Worm (Caenorhabditis elegans): ENCODE data around the gene Y39F10A.3.

- TF ChIP-seq rcor-1 (GFP tag; IDR thresholded peaks at IDR 0.05) (no peak), unc-130 (GFP tag; optimal IDR thresholded peaks at IDR 0.05) (no peak), ztf-3 (GFP tag; optimal IDR thresholded peaks at IDR 0.05) (no peak), nfyb-1 (GFP tag; IDR thresholded peaks at IDR 0.05) (no peak), snpc-1.3 (tag; optimal IDR thresholded peaks at IDR 0.05; ENCODE audit: insufficient read depth) (no peak), ztf-26 (tag; optimal IDR thresholded peaks at IDR 0.05) (no peak), dpl-1 (GFP tag; optimal IDR thresholded peaks at IDR 0.05) (no peak), ceh-58 (GFP tag; IDR thresholded peaks at IDR 0.05) (no peak), unc-62 (GFP tag; optimal IDR thresholded peaks at IDR 0.05) (no peak), ztf-6 (GFP tag; IDR thresholded peaks at IDR 0.05) (no peak), hsf-1 (GFP tag; IDR thresholded peaks at IDR 0.05) (no peak), F57C9.4 (tag; optimal IDR thresholded peaks at IDR 0.05) (no peak), B0336.3 (GFP tag; IDR thresholded peaks at IDR 0.05) (no peak)
Measured at ce11 chrII:754971-755370, 27.8 kb downstream of the Y39F10A.3 start.
